Worm (Caenorhabditis elegans): ENCODE measurements around the gene ndua-1.

DNA sequence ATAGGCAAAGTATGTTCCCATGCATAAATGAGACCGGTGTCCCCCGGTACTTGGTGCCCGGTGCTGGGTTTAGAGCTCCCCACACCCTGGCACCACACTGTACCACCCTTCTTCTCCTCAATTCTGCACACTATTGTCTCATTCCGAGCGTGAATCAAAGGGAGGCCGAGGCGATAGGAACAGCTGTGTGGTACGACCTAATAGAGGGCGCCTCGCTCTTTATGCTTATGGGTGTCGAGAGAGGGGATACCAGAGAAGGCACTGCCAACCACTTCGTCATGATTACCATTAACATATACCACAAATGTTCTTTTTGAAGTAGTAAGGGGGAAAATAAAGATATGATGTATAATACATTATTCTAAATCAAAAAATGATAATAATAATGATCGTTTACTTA, 18.9 kb upstream of the ndua-1 start:
- no peak for TF ChIP-seq B0310.2 (tag; optimal IDR thresholded peaks at IDR 0.05)
- no peak for TF ChIP-seq ama-1 (optimal IDR thresholded peaks at IDR 0.05)
